Worm (Caenorhabditis elegans) whole organism, L4 larva: ENCODE results near the gene myrf-2.

Experiments
- daf-12 ChIP-seq: fragments of 150-350 bp; optimal IDR thresholded peaks from 2 replicates; lab custom pipeline; 2014; ENCODE audit warnings: missing biosample characterization, missing genetic modification reagents, missing genetic modification characterization
- dpl-1 ChIP-seq: fragments of 150-350 bp; optimal IDR thresholded peaks from 2 replicates; lab custom pipeline; 2014; ENCODE audit warnings: missing biosample characterization, missing genetic modification reagents, missing genetic modification characterization
- dve-1 ChIP-seq: sonication (generic microtip); optimal IDR thresholded peaks from 2 replicates; lab custom pipeline; 2017; ENCODE audit warnings: antibody characterized with exemption, mild to moderate bottlenecking, missing genetic modification characterization, missing compliant biosample characterization; ENCODE audit not compliant: insufficient read depth
- fkh-10 ChIP-seq: fragments of 150-350 bp; optimal IDR thresholded peaks from 2 replicates; lab custom pipeline; 2014; ENCODE audit warnings: missing biosample characterization, missing genetic modification reagents, missing genetic modification characterization
- fos-1 ChIP-seq: fragments of 150-350 bp; optimal IDR thresholded peaks from 2 replicates; lab custom pipeline; 2014; ENCODE audit warnings: missing biosample characterization, missing genetic modification characterization
- nhr-237 ChIP-seq: sonication (generic microtip); optimal IDR thresholded peaks from 2 replicates; lab custom pipeline; 2017; ENCODE audit warnings: missing biosample characterization, missing genetic modification characterization
- sdz-12 ChIP-seq: fragments of 200-800 bp; sonication (Bioruptor generic); optimal IDR thresholded peaks from 2 replicates; lab custom pipeline; 2018; ENCODE audit warnings: mild to moderate bottlenecking, missing genetic modification characterization, missing compliant biosample characterization

ce11 chrX:10232395-10232794 lies 38.2 kb upstream of the myrf-2 start:
- TF ChIP-seq sdz-12 (GFP tag; lab: Kevin White, UChicago) (no peak), fos-1 (tag; lab: Kevin White, UChicago) (no peak), dve-1 (tag; lab: Kevin White, UChicago) (no peak), daf-12 (no peak), dpl-1 (GFP tag; lab: Kevin White, UChicago) (no peak), nhr-237 (no peak), fkh-10 (GFP tag; lab: Kevin White, UChicago) (no peak)
